Worm (Caenorhabditis elegans) whole organism, midembryonic: ENCODE data around the gene pigt-1.

Source experiments
- T22C8.4 ChIP-seq: fragments of 200-800 bp; sonication (Bioruptor generic); IDR thresholded peaks from 2 replicates; pipeline ENCODE4 v1.3.6; 2022; ENCODE audit warnings: missing genetic modification characterization, missing compliant biosample characterization
- cog-1 ChIP-seq: sonication (generic microtip); optimal IDR thresholded peaks from 2 replicates; lab custom pipeline; 2016; ENCODE audit warnings: missing genetic modification characterization, missing compliant biosample characterization
- flt-1 ChIP-seq: fragments of 200-800 bp; sonication (Bioruptor generic); IDR thresholded peaks from 2 replicates; pipeline ENCODE4 v1.3.6; 2022; ENCODE audit warnings: missing genetic modification characterization, missing compliant biosample characterization
- klf-2 ChIP-seq: fragments of 200-800 bp; sonication (Bioruptor generic); conservative IDR thresholded peaks from 2 replicates; pipeline ENCODE4 v1.3.6; 2022; ENCODE audit warnings: missing genetic modification reagents, missing genetic modification characterization, missing compliant biosample characterization
- med-1 ChIP-seq: sonication (generic microtip); optimal IDR thresholded peaks from 2 replicates; lab custom pipeline; 2017; ENCODE audit warnings: missing genetic modification characterization, mild to moderate bottlenecking, missing compliant biosample characterization, antibody characterized with exemption, missing genetic modification reagents; ENCODE audit not compliant: insufficient read depth
- ref-1 ChIP-seq: fragments of 200-800 bp; sonication (Bioruptor generic); conservative IDR thresholded peaks from 2 replicates; pipeline ENCODE4 v1.3.6; 2022; ENCODE audit warnings: missing genetic modification reagents, missing genetic modification characterization, missing compliant biosample characterization
- tab-1 ChIP-seq: fragments of 200-800 bp; sonication (Bioruptor generic); IDR thresholded peaks from 2 replicates; pipeline ENCODE4 v1.3.6; 2022; ENCODE audit warnings: missing genetic modification characterization, missing compliant biosample characterization
- ztf-23 ChIP-seq: fragments of 200-800 bp; sonication (Bioruptor generic); IDR thresholded peaks from 2 replicates; pipeline ENCODE4 v1.3.6; 2022; ENCODE audit warnings: missing genetic modification reagents, missing genetic modification characterization, missing compliant biosample characterization
- ztf-29 ChIP-seq: fragments of 200-800 bp; sonication (Bioruptor generic); IDR thresholded peaks from 2 replicates; pipeline ENCODE4 v1.3.6; 2022; ENCODE audit warnings: missing genetic modification reagents, missing genetic modification characterization, missing compliant biosample characterization

DNA sequence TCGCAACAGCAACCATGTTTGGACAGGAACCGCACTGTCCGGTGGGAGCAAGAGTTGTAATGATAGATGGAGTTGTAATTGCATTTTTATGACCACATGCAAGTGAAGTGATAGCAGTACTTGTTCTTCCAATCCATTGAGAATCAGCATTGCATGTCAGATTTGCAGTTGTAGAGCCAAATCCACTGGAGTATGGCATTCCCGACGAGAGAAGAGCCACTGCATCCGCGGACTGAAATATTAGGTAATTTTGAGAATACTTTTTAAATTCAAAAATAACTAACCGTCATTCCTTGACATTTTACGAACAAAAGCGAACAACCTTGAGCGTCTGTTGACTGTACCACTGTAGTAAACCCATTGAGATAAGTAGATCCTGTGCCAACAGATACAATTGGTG lies 16.5 kb upstream of the pigt-1 start:
- TF ChIP-seq klf-2 (GFP tag; lab: Robert Waterston, UW) (no peak), flt-1 (GFP tag; lab: Robert Waterston, UW) (no peak), ztf-23 (GFP tag; lab: Robert Waterston, UW) (no peak), cog-1 (tag; lab: Kevin White, UChicago) (no peak), med-1 (no peak), tab-1 (no peak), ref-1 (GFP tag; lab: Robert Waterston, UW) (no peak), T22C8.4 (no peak), ztf-29 (GFP tag; lab: Robert Waterston, UW) (no peak)
